Fruit fly (Drosophila melanogaster) whole organism, embryonic: Measurements from ENCODE around the gene CG3679.

Experiments
- Abd-B ChIP-seq: fragments of 200-800 bp; sonication (Bioruptor generic); optimal IDR thresholded peaks from 2 replicates; lab custom pipeline; 2018; ENCODE audit warnings: missing biosample characterization, mild to moderate bottlenecking, missing genetic modification characterization, moderate library complexity
- Adf1 ChIP-seq: fragments of 200-800 bp; sonication (Bioruptor generic); IDR thresholded peaks from 2 replicates; pipeline ENCODE4 v1.3.6; 2022; ENCODE audit warnings: missing biosample characterization, missing genetic modification characterization
- Atf3 ChIP-seq: fragments of 200-800 bp; sonication (Bioruptor generic); optimal IDR thresholded peaks from 3 replicates; lab custom pipeline; 2016; ENCODE audit warnings: missing biosample characterization, missing genetic modification characterization
- BEAF-32 ChIP-seq: fragments of 200-800 bp; sonication (Bioruptor generic); optimal IDR thresholded peaks from 3 replicates; lab custom pipeline; 2017; ENCODE audit warnings: missing biosample characterization, missing genetic modification characterization, mild to moderate bottlenecking, moderate library complexity, missing genetic modification reagents
- Blimp-1 ChIP-seq: fragments of 200-800 bp; sonication (Bioruptor generic); optimal IDR thresholded peaks from 3 replicates; lab custom pipeline; 2018; ENCODE audit warnings: missing biosample characterization, missing genetic modification characterization, mild to moderate bottlenecking, moderate library complexity, missing genetic modification reagents
- C15 ChIP-seq: fragments of 200-800 bp; sonication (Bioruptor generic); IDR thresholded peaks from 3 replicates; pipeline ENCODE4 v1.3.6; 2022; ENCODE audit warnings: missing biosample characterization, missing genetic modification characterization
- CG10209 ChIP-seq: fragments of 200-800 bp; sonication (Bioruptor generic); optimal IDR thresholded peaks from 3 replicates; lab custom pipeline; 2017; ENCODE audit warnings: missing biosample characterization, mild to moderate bottlenecking, missing genetic modification characterization, missing genetic modification reagents
- CG10543 ChIP-seq: fragments of 200-800 bp; sonication (Bioruptor generic); optimal IDR thresholded peaks from 3 replicates; lab custom pipeline; 2017; ENCODE audit warnings: missing biosample characterization, mild to moderate bottlenecking, missing genetic modification characterization, moderate library complexity
- CG12236 ChIP-seq: fragments of 200-800 bp; sonication (Bioruptor generic); optimal IDR thresholded peaks from 2 replicates; lab custom pipeline; 2016; ENCODE audit warnings: missing biosample characterization, missing genetic modification characterization
- CG14014 ChIP-seq: fragments of 200-800 bp; sonication (Bioruptor generic); IDR thresholded peaks from 2 replicates; pipeline ENCODE4 v1.3.6; 2022; ENCODE audit warnings: missing biosample characterization, missing genetic modification characterization
- CG14710 ChIP-seq: fragments of 200-800 bp; sonication (Bioruptor generic); optimal IDR thresholded peaks from 3 replicates; lab custom pipeline; 2019; ENCODE audit warnings: missing biosample characterization, mild to moderate bottlenecking, missing genetic modification characterization, moderate library complexity
- CG15073 ChIP-seq: fragments of 200-800 bp; sonication (Bioruptor generic); optimal IDR thresholded peaks from 2 replicates; lab custom pipeline; 2016; ENCODE audit warnings: missing biosample characterization, missing genetic modification characterization
- CG15696 ChIP-seq: fragments of 200-800 bp; sonication (Bioruptor generic); optimal IDR thresholded peaks from 2 replicates; lab custom pipeline; 2019; ENCODE audit warnings: missing biosample characterization, mild to moderate bottlenecking, missing genetic modification characterization, moderate library complexity
- CG17328 ChIP-seq: fragments of 200-800 bp; sonication (Bioruptor generic); IDR thresholded peaks from 2 replicates; pipeline ENCODE4 v1.3.6; 2022; ENCODE audit warnings: missing biosample characterization, missing genetic modification characterization
- CG18262 ChIP-seq: fragments of 200-800 bp; optimal IDR thresholded peaks from 3 replicates; lab custom pipeline; 2019; ENCODE audit warnings: missing biosample characterization, mild to moderate bottlenecking, missing genetic modification characterization, moderate library complexity
- CG2120 ChIP-seq: fragments of 200-800 bp; sonication (Bioruptor generic); optimal IDR thresholded peaks from 3 replicates; lab custom pipeline; 2016; ENCODE audit warnings: missing biosample characterization, missing genetic modification characterization
- CG30431 ChIP-seq: fragments of 200-800 bp; sonication (Bioruptor generic); optimal IDR thresholded peaks from 2 replicates; lab custom pipeline; 2017; ENCODE audit warnings: missing biosample characterization, missing genetic modification characterization
- CG33213 ChIP-seq: fragments of 200-800 bp; sonication (Bioruptor generic); optimal IDR thresholded peaks from 3 replicates; lab custom pipeline; 2016; ENCODE audit warnings: missing biosample characterization, missing genetic modification characterization
- CG4328 ChIP-seq: fragments of 200-800 bp; sonication (Bioruptor generic); optimal IDR thresholded peaks from 3 replicates; lab custom pipeline; 2017; ENCODE audit warnings: missing biosample characterization, missing genetic modification reagents, missing genetic modification characterization
- CG4617 ChIP-seq: fragments of 200-800 bp; sonication (Bioruptor generic); optimal IDR thresholded peaks from 3 replicates; lab custom pipeline; 2016; ENCODE audit warnings: missing biosample characterization, missing genetic modification characterization, borderline replicate concordance
- CG4820 ChIP-seq: fragments of 200-800 bp; sonication (Bioruptor generic); optimal IDR thresholded peaks from 3 replicates; lab custom pipeline; 2016; ENCODE audit warnings: missing biosample characterization, missing genetic modification characterization
- CG5180 ChIP-seq: fragments of 200-800 bp; sonication (Bioruptor generic); optimal IDR thresholded peaks from 3 replicates; lab custom pipeline; 2017; ENCODE audit warnings: missing biosample characterization, missing genetic modification characterization, mild to moderate bottlenecking, moderate library complexity, missing genetic modification reagents
- CG5245 ChIP-seq: fragments of 200-800 bp; sonication (Bioruptor generic); optimal IDR thresholded peaks from 3 replicates; lab custom pipeline; 2016; ENCODE audit warnings: missing biosample characterization, missing genetic modification characterization
- CG8089 ChIP-seq: fragments of 200-800 bp; sonication (Bioruptor generic); optimal IDR thresholded peaks from 3 replicates; lab custom pipeline; 2016; ENCODE audit warnings: missing biosample characterization, missing genetic modification characterization
- Chrac-16 ChIP-seq: fragments of 200-800 bp; sonication (Bioruptor generic); optimal IDR thresholded peaks from 3 replicates; lab custom pipeline; 2016; ENCODE audit warnings: missing biosample characterization, missing genetic modification characterization
- Dad ChIP-seq: fragments of 200-800 bp; sonication (Bioruptor generic); optimal IDR thresholded peaks from 3 replicates; lab custom pipeline; 2016; ENCODE audit warnings: missing biosample characterization, missing genetic modification characterization
- HLH54F ChIP-seq: fragments of 200-800 bp; sonication (Bioruptor generic); optimal IDR thresholded peaks from 3 replicates; lab custom pipeline; 2016; ENCODE audit warnings: missing biosample characterization, missing genetic modification characterization
- Kr ChIP-seq: fragments of 200-800 bp; sonication (Bioruptor generic); optimal IDR thresholded peaks from 2 replicates; lab custom pipeline; 2017; ENCODE audit warnings: missing biosample characterization, mild to moderate bottlenecking, missing genetic modification characterization
- MESR4 ChIP-seq: fragments of 200-800 bp; sonication (Bioruptor generic); optimal IDR thresholded peaks from 2 replicates; lab custom pipeline; 2018; ENCODE audit warnings: missing biosample characterization, mild to moderate bottlenecking, missing genetic modification characterization, moderate library complexity
- Scr ChIP-seq: fragments of 200-800 bp; sonication (Bioruptor generic); IDR thresholded peaks from 2 replicates; pipeline ENCODE4 v1.3.6; 2022; ENCODE audit warnings: missing biosample characterization, missing genetic modification characterization; ENCODE audit not compliant: partially characterized antibody
- Side ChIP-seq: fragments of 200-800 bp; sonication (Bioruptor generic); optimal IDR thresholded peaks from 2 replicates; lab custom pipeline; 2016; ENCODE audit warnings: missing biosample characterization, missing genetic modification characterization
- Six4 ChIP-seq: fragments of 200-800 bp; sonication (Bioruptor generic); optimal IDR thresholded peaks from 2 replicates; lab custom pipeline; 2016; ENCODE audit warnings: missing biosample characterization, missing genetic modification characterization
- aop ChIP-seq: fragments of 200-800 bp; sonication (Bioruptor generic); IDR thresholded peaks from 2 replicates; pipeline ENCODE4 v1.3.6; 2022; ENCODE audit warnings: missing biosample characterization, missing genetic modification characterization
- bowl ChIP-seq: fragments of 200-800 bp; sonication (Bioruptor generic); IDR thresholded peaks from 2 replicates; pipeline ENCODE4 v1.3.6; 2022; ENCODE audit warnings: missing biosample characterization, missing genetic modification characterization
- br ChIP-seq: fragments of >200 bp; optimal IDR thresholded peaks from 2 replicates; lab custom pipeline; 2017
- croc ChIP-seq: fragments of 200-800 bp; sonication (Bioruptor generic); conservative IDR thresholded peaks from 3 replicates; pipeline ENCODE4 v1.3.6; 2022; ENCODE audit warnings: missing biosample characterization, missing genetic modification characterization
- cwo ChIP-seq: fragments of 200-800 bp; sonication (Bioruptor generic); optimal IDR thresholded peaks from 3 replicates; lab custom pipeline; 2017; ENCODE audit warnings: missing biosample characterization, missing genetic modification characterization, mild to moderate bottlenecking, moderate library complexity, missing genetic modification reagents
- dmrt99B ChIP-seq: fragments of 200-800 bp; sonication (Bioruptor generic); optimal IDR thresholded peaks from 2 replicates; lab custom pipeline; 2018; ENCODE audit warnings: missing biosample characterization, mild to moderate bottlenecking, missing genetic modification characterization, moderate library complexity
- dysf ChIP-seq: fragments of 200-800 bp; sonication (Bioruptor generic); IDR thresholded peaks from 3 replicates; pipeline ENCODE4 v1.3.6; 2022; ENCODE audit warnings: missing biosample characterization, missing genetic modification characterization
- fd102C ChIP-seq: fragments of 200-800 bp; sonication (Bioruptor generic); optimal IDR thresholded peaks from 2 replicates; lab custom pipeline; 2018; ENCODE audit warnings: missing biosample characterization, mild to moderate bottlenecking, missing genetic modification characterization, moderate library complexity
- hbn ChIP-seq: fragments of 200-800 bp; sonication (Bioruptor generic); IDR thresholded peaks from 2 replicates; pipeline ENCODE4 v1.3.6; 2022; ENCODE audit warnings: missing biosample characterization, missing genetic modification characterization; ENCODE audit not compliant: partially characterized antibody
- insv ChIP-seq, 2 experiments: fragments of 200-800 bp; sonication (Bioruptor generic); optimal IDR thresholded peaks; 3 replicates each; lab custom pipeline; 2016 to 2018; ENCODE audit warnings: missing biosample characterization in 2 of 2, missing genetic modification characterization in 2 of 2
- jumu ChIP-seq: fragments of 200-800 bp; sonication (Bioruptor generic); optimal IDR thresholded peaks from 3 replicates; lab custom pipeline; 2016; ENCODE audit warnings: missing biosample characterization, missing genetic modification characterization
- lov ChIP-seq, 2 experiments: fragments of 200-800 bp in 1 of 2; fragments of >200 bp in 1 of 2; sonication (Bioruptor generic) in 1 of 2; IDR thresholded peaks in 1 of 2; optimal IDR thresholded peaks in 1 of 2; 2 replicates in 1 of 2; 3 replicates in 1 of 2; pipeline versions ENCODE4 v1.3.6 to Lab custom; 2017 to 2022; ENCODE audit warnings: missing biosample characterization in 1 of 2, missing genetic modification characterization in 1 of 2
- run ChIP-seq: fragments of 200-800 bp; sonication (Bioruptor generic); optimal IDR thresholded peaks from 3 replicates; lab custom pipeline; 2018; ENCODE audit warnings: missing biosample characterization, mild to moderate bottlenecking, missing genetic modification characterization
- shn ChIP-seq: fragments of 200-800 bp; sonication (Bioruptor generic); optimal IDR thresholded peaks from 3 replicates; lab custom pipeline; 2016; ENCODE audit warnings: missing biosample characterization, missing genetic modification characterization
- slbo ChIP-seq: fragments of 200-800 bp; sonication (Bioruptor generic); IDR thresholded peaks from 2 replicates; pipeline ENCODE4 v1.3.6; 2022; ENCODE audit warnings: missing biosample characterization, missing genetic modification characterization
- sqz ChIP-seq: fragments of 200-800 bp; sonication (Bioruptor generic); optimal IDR thresholded peaks from 3 replicates; lab custom pipeline; 2018; ENCODE audit warnings: missing biosample characterization, mild to moderate bottlenecking, missing genetic modification characterization
- sr ChIP-seq: fragments of 200-800 bp; sonication (Bioruptor generic); IDR thresholded peaks from 3 replicates; pipeline ENCODE4 v1.3.6; 2022; ENCODE audit warnings: missing biosample characterization, missing genetic modification characterization
- sug ChIP-seq: fragments of 200-800 bp; optimal IDR thresholded peaks from 2 replicates; lab custom pipeline; 2019; ENCODE audit warnings: missing biosample characterization, mild to moderate bottlenecking, missing genetic modification characterization, moderate library complexity

CG3679 gene

DNA sequence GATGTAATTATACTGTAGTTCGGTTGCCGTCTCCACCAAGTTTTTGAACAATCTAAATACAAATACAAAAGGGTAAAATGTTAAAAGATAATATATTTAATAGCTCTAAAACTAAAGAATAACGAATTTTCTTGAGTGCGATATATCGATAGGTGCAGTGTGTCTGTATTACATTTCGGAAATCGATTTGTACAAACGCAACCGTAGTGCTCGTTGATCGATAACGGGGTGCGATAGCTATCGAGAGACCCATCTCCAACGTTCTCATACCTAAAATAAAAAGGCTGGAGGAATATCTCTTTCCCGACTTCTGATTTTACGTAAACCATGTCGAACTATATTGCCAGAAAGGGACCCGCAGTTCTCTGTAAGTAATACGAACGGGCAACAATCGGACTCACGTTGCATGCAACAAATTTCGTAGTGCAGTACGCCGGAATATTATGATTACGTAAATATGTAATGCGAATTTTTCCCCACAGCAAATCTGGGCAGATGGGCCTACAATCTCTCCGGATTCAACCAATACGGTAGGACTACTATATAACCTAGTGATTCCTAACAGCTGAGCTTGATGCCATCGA, 17.5 kb upstream of the CG3679 start, which contains the start of gene UQCR-14 (continued):
- TF ChIP-seq Atf3 (GFP tag; lab: Kevin White, UChicago) (no peak), sr (GFP tag; lab: Robert Waterston, UW) (no peak), CG2120 (GFP tag; lab: Kevin White, UChicago) (peak; percentile 56), CG15696 (tag; lab: Kevin White, UChicago) (no peak), Chrac-16 (GFP tag; lab: Kevin White, UChicago) (peak; percentile 9), MESR4 (peak; percentile 93), run (tag; lab: Kevin White, UChicago) (no peak), hbn (peak; percentile 97), CG5180 (GFP tag; lab: Kevin White, UChicago) (no peak), slbo (GFP tag; lab: Robert Waterston, UW) (peak; percentile 45; the same call in 1 of the 2 replicates), CG5245 (GFP tag; lab: Kevin White, UChicago) (no peak), br (lab: Kevin White, UChicago) (no peak), croc (no peak), Side (GFP tag; lab: Kevin White, UChicago) (no peak), Dad (no peak), aop (GFP tag; lab: Robert Waterston, UW) (no peak), CG17328 (GFP tag; lab: Robert Waterston, UW) (no peak), CG14014 (GFP tag; lab: Robert Waterston, UW) (no peak), CG10543 (GFP tag; lab: Kevin White, UChicago) (peak; percentile 3), dysf (GFP tag; lab: Robert Waterston, UW) (peak; percentile 21; the same call in 1 of the 3 replicates), CG18262 (tag; lab: Kevin White, UChicago) (peak; percentile 19), BEAF-32 (GFP tag; lab: Kevin White, UChicago) (peak; percentile 97), HLH54F (no peak), dmrt99B (tag; lab: Kevin White, UChicago) (no peak), CG30431 (no peak), Adf1 (GFP tag; lab: Robert Waterston, UW) (peak; percentile 34; the same call in 1 of the 2 replicates), CG4820 (GFP tag; lab: Kevin White, UChicago) (no peak), CG14710 (tag; lab: Kevin White, UChicago) (peak; percentile 89), shn (GFP tag; lab: Kevin White, UChicago) (no peak), fd102C (GFP tag; lab: Kevin White, UChicago) (no peak), Kr (GFP tag; lab: Kevin White, UChicago) (no peak), CG33213 (GFP tag; lab: Kevin White, UChicago) (peak; percentile 19), CG15073 (GFP tag; lab: Kevin White, UChicago) (no peak), C15 (GFP tag; lab: Robert Waterston, UW) (no peak), CG4328 (no peak), Abd-B (GFP tag; lab: Kevin White, UChicago) (no peak), Scr (peak; percentile 95), sug (tag; lab: Kevin White, UChicago) (peak; percentile 47), CG8089 (no peak), bowl (no peak), sqz (GFP tag; lab: Kevin White, UChicago) (no peak), Blimp-1 (no peak), lov (optimal IDR thresholded peaks at IDR 0.05; lab: Kevin White, UChicago) (no peak), lov (GFP tag; IDR thresholded peaks at IDR 0.05; lab: Robert Waterston, UW) (no peak), CG12236 (GFP tag; lab: Kevin White, UChicago) (no peak), jumu (no peak), cwo (GFP tag; lab: Kevin White, UChicago) (no peak), CG10209 (GFP tag; lab: Kevin White, UChicago) (peak; percentile 19), CG4617 (peak; percentile 57), insv (GFP tag; optimal IDR thresholded peaks at IDR 0.05; lab: Kevin White, UChicago) (peak in 1 of 2 experiments; percentile 2), Six4 (GFP tag; lab: Kevin White, UChicago) (no peak)
